Fruit fly (Drosophila melanogaster): ENCODE results near the gene Socs36E.

Gene Socs36E

dm6 chr2L:18141471-18142345, 10.5 kb downstream of the Socs36E start:
- no peak for TF ChIP-seq sage (GFP tag; optimal IDR thresholded peaks at IDR 0.05)
- TF ChIP-seq tai (GFP tag; optimal IDR thresholded peaks at IDR 0.05): no peak
- TF ChIP-seq fru (GFP tag; optimal IDR thresholded peaks at IDR 0.05): peak; percentile 70
- no peak for TF ChIP-seq jim (GFP tag; optimal IDR thresholded peaks at IDR 0.05)
- TF ChIP-seq sv (GFP tag; optimal IDR thresholded peaks at IDR 0.05): peak; percentile 37
- TF ChIP-seq h (GFP tag; optimal IDR thresholded peaks at IDR 0.05): peak; percentile 78
- peak in 1 of 2 experiments; percentile 73 for TF ChIP-seq foxo (GFP tag; optimal IDR thresholded peaks at IDR 0.05)
- peak; percentile 8 for TF ChIP-seq Dfd (GFP tag; optimal IDR thresholded peaks at IDR 0.05)
- no peak for TF ChIP-seq pan (optimal IDR thresholded peaks at IDR 0.05)
- TF ChIP-seq Hr83 (GFP tag; optimal IDR thresholded peaks at IDR 0.05; ENCODE audit: poor library complexity, severe bottlenecking): peak; percentile 73
- TF ChIP-seq Dif (GFP tag; optimal IDR thresholded peaks at IDR 0.05; ENCODE audit: partially characterized antibody): peak; percentile 61
- peak; percentile 56 for TF ChIP-seq brk (GFP tag; optimal IDR thresholded peaks at IDR 0.05)
- peak; percentile 66 for TF ChIP-seq OdsH (GFP tag; optimal IDR thresholded peaks at IDR 0.05)
- peak in 1 of 2 experiments; percentile 51 for TF ChIP-seq dl (GFP tag; optimal IDR thresholded peaks at IDR 0.05; ENCODE audit: insufficient read depth in 1 of 2, partially characterized antibody in 2 of 2)
- TF ChIP-seq ey (GFP tag; optimal IDR thresholded peaks at IDR 0.05): peak; percentile 71
- TF ChIP-seq GATAd (GFP tag; optimal IDR thresholded peaks at IDR 0.05): no peak
- no peak for TF ChIP-seq Vsx2 (GFP tag; optimal IDR thresholded peaks at IDR 0.05; ENCODE audit: partially characterized antibody)
- TF ChIP-seq Sp1 (GFP tag; optimal IDR thresholded peaks at IDR 0.05): peak; percentile 65
- TF ChIP-seq dmrt93B (GFP tag; optimal IDR thresholded peaks at IDR 0.05): peak; percentile 27
- TF ChIP-seq N (GFP tag; optimal IDR thresholded peaks at IDR 0.05): no peak
- no peak for TF ChIP-seq Mio (GFP tag; optimal IDR thresholded peaks at IDR 0.05)
- TF ChIP-seq woc (GFP tag; optimal IDR thresholded peaks at IDR 0.05): peak; percentile 26
- no peak for TF ChIP-seq CG32264 (GFP tag; optimal IDR thresholded peaks at IDR 0.05)
- TF ChIP-seq usp (GFP tag; optimal IDR thresholded peaks at IDR 0.05): no peak
- TF ChIP-seq Rel (GFP tag; optimal IDR thresholded peaks at IDR 0.05): no peak
- TF ChIP-seq Rel (tag; optimal IDR thresholded peaks at IDR 0.05): peak; percentile 40
- TF ChIP-seq HLH106 (tag; optimal IDR thresholded peaks at IDR 0.05): peak; percentile 63
- TF ChIP-seq lola (GFP tag; optimal IDR thresholded peaks at IDR 0.05): no peak
- TF ChIP-seq psq (GFP tag; optimal IDR thresholded peaks at IDR 0.05): peak; percentile 32
- peak; percentile 72 for TF ChIP-seq br (GFP tag; optimal IDR thresholded peaks at IDR 0.05)
- no peak for TF ChIP-seq CG9705 (GFP tag; optimal IDR thresholded peaks at IDR 0.05)
- TF ChIP-seq rgr (GFP tag; optimal IDR thresholded peaks at IDR 0.05): peak; percentile 67
- TF ChIP-seq Hr78 (GFP tag; optimal IDR thresholded peaks at IDR 0.05): no peak
- TF ChIP-seq dsf (GFP tag; optimal IDR thresholded peaks at IDR 0.05; ENCODE audit: borderline replicate concordance): no peak
- no peak for TF ChIP-seq CrebA (GFP tag; optimal IDR thresholded peaks at IDR 0.05; ENCODE audit: borderline replicate concordance)
- TF ChIP-seq Hnf4 (GFP tag; optimal IDR thresholded peaks at IDR 0.05): peak; percentile 72
- TF ChIP-seq Myc (optimal IDR thresholded peaks at IDR 0.05): no peak
- no peak for TF ChIP-seq Abd-B (GFP tag; optimal IDR thresholded peaks at IDR 0.05)

dm6 chr2L:18140544-18140943, 11.7 kb downstream of the Socs36E start:
- TF ChIP-seq Dfd (GFP tag; optimal IDR thresholded peaks at IDR 0.05) (peak; percentile 99), dl (GFP tag; optimal IDR thresholded peaks at IDR 0.05; ENCODE audit: insufficient read depth in 1 of 2, partially characterized antibody in 2 of 2) (no peak)

All from whole organism, wandering third instar larva.